Fruit fly (Drosophila melanogaster): ENCODE results near the gene CG32988.

CG32988 gene

dm6 chr2L:8845931-8846330 lies 18.7 kb upstream of the CG32988 start:
- TF ChIP-seq odd (GFP tag; optimal IDR thresholded peaks at IDR 0.05) (peak; percentile 87), Sry-δ (GFP tag; optimal IDR thresholded peaks at IDR 0.05) (peak; percentile 29), B-H1 (GFP tag; IDR thresholded peaks at IDR 0.05) (peak; percentile 29; the same call in 1 of the 3 replicates), emc (GFP tag; optimal IDR thresholded peaks at IDR 0.05) (no peak), CG4820 (GFP tag; optimal IDR thresholded peaks at IDR 0.05) (peak; percentile 44), D (optimal IDR thresholded peaks at IDR 0.05) (no peak), D (GFP tag; optimal IDR thresholded peaks at IDR 0.05) (peak; percentile 67), CG34224 (GFP tag; IDR thresholded peaks at IDR 0.05; ENCODE audit: partially characterized antibody) (no peak), Gsc (GFP tag; IDR thresholded peaks at IDR 0.05) (no peak), pita (GFP tag; optimal IDR thresholded peaks at IDR 0.05) (no peak), toy (GFP tag; IDR thresholded peaks at IDR 0.05) (no peak), Fer2 (tag; optimal IDR thresholded peaks at IDR 0.05) (no peak), nom (GFP tag; optimal IDR thresholded peaks at IDR 0.05) (no peak), trh (GFP tag; optimal IDR thresholded peaks at IDR 0.05) (peak; percentile 46), nerfin-1 (tag; optimal IDR thresholded peaks at IDR 0.05) (peak; percentile 26), CG13287 (GFP tag; IDR thresholded peaks at IDR 0.05; ENCODE audit: partially characterized antibody) (no peak), Awh (GFP tag; IDR thresholded peaks at IDR 0.05) (peak; percentile 76; the same call in 1 of the 2 replicates), CG10274 (GFP tag; optimal IDR thresholded peaks at IDR 0.05) (peak; percentile 0), trem (tag; optimal IDR thresholded peaks at IDR 0.05) (peak; percentile 1), wdn (GFP tag; IDR thresholded peaks at IDR 0.05) (peak; percentile 49; the same call in 1 of the 2 replicates), gsb-n (tag; optimal IDR thresholded peaks at IDR 0.05) (peak; percentile 91), TFAM (GFP tag; optimal IDR thresholded peaks at IDR 0.05) (no peak), Hr78 (GFP tag; optimal IDR thresholded peaks at IDR 0.05) (peak in 1 of 2 experiments; percentile 33), D19B (GFP tag; optimal IDR thresholded peaks at IDR 0.05) (peak; percentile 24), jumu (GFP tag; optimal IDR thresholded peaks at IDR 0.05) (peak; percentile 47), CG2199 (GFP tag; IDR thresholded peaks at IDR 0.05) (no peak), schlank (tag; optimal IDR thresholded peaks at IDR 0.05) (peak; percentile 87), vnd (GFP tag; IDR thresholded peaks at IDR 0.05; ENCODE audit: partially characterized antibody) (no peak), CG1792 (GFP tag; optimal IDR thresholded peaks at IDR 0.05) (peak; percentile 62), jing (GFP tag; optimal IDR thresholded peaks at IDR 0.05) (no peak), HmgD (GFP tag; optimal IDR thresholded peaks at IDR 0.05) (peak; percentile 5), bowl (GFP tag; IDR thresholded peaks at IDR 0.05) (no peak), tx (GFP tag; optimal IDR thresholded peaks at IDR 0.05) (peak; percentile 24), ems (GFP tag; optimal IDR thresholded peaks at IDR 0.05) (peak; percentile 15), mirr (GFP tag; optimal IDR thresholded peaks at IDR 0.05) (no peak), Nf-YC (tag; optimal IDR thresholded peaks at IDR 0.05) (no peak), Antp (GFP tag; optimal IDR thresholded peaks at IDR 0.05) (peak; percentile 40), CG2129 (GFP tag; IDR thresholded peaks at IDR 0.05; ENCODE audit: partially characterized antibody) (no peak), CG10543 (GFP tag; optimal IDR thresholded peaks at IDR 0.05) (peak; percentile 80), CG2678 (tag; optimal IDR thresholded peaks at IDR 0.05) (peak; percentile 68), CG42726 (GFP tag; IDR thresholded peaks at IDR 0.05; ENCODE audit: partially characterized antibody) (no peak), ttk (GFP tag; IDR thresholded peaks at IDR 0.05) (peak; percentile 27; the same call in 1 of the 2 replicates), CG6272 (GFP tag; IDR thresholded peaks at IDR 0.05) (no peak), hkb (optimal IDR thresholded peaks at IDR 0.05) (no peak), hkb (GFP tag; IDR thresholded peaks at IDR 0.05) (peak; percentile 61), dm (GFP tag; optimal IDR thresholded peaks at IDR 0.05) (peak; percentile 41), CG3995 (GFP tag; optimal IDR thresholded peaks at IDR 0.05) (no peak), CG12155 (GFP tag; optimal IDR thresholded peaks at IDR 0.05) (peak; percentile 66), dan (GFP tag; IDR thresholded peaks at IDR 0.05) (no peak), Ssrp (tag; optimal IDR thresholded peaks at IDR 0.05) (no peak), slbo (GFP tag; IDR thresholded peaks at IDR 0.05) (no peak), ewg (GFP tag; optimal IDR thresholded peaks at IDR 0.05) (peak; percentile 63)
